Worm (Caenorhabditis elegans) whole organism, mixed stage, embryonic: ENCODE measurements around the gene F46B3.1.

Experiments
- ceh-39 ChIP-seq: fragments of 150-350 bp; optimal IDR thresholded peaks from 2 replicates; lab custom pipeline; 2014; ENCODE audit warnings: missing biosample characterization, missing genetic modification characterization
- lin-32 ChIP-seq: fragments of 200-800 bp; sonication (Bioruptor generic); optimal IDR thresholded peaks from 2 replicates; lab custom pipeline; 2018; ENCODE audit warnings: mild to moderate bottlenecking, missing genetic modification characterization, missing compliant biosample characterization
- snpc-4 ChIP-seq: fragments of 150-350 bp; optimal IDR thresholded peaks from 2 replicates; lab custom pipeline; 2014; ENCODE audit warnings: missing biosample characterization, missing genetic modification characterization
- sptf-1 ChIP-seq: sonication (generic microtip); optimal IDR thresholded peaks from 2 replicates; lab custom pipeline; 2017; ENCODE audit warnings: mild to moderate bottlenecking, missing genetic modification characterization, moderate library complexity, missing compliant biosample characterization

- no peak for TF ChIP-seq snpc-4
- TF ChIP-seq sptf-1 (tag; lab: Kevin White, UChicago), result no peak
- TF ChIP-seq lin-32 (GFP tag; lab: Kevin White, UChicago), result no peak
- no peak for TF ChIP-seq ceh-39 (tag; lab: Kevin White, UChicago)
Observed at ce11 chrV:20558270-20558669, 38.7 kb downstream of the F46B3.1 start, which contains the start of gene abf-4.
